Worm (Caenorhabditis elegans): ENCODE measurements around the gene F32D8.13.

ce11 chrV:10860526-10861037, 35.8 kb downstream of the F32D8.13 start:
- no peak for TF ChIP-seq dao-5 (tag; optimal IDR thresholded peaks at IDR 0.05)
- no peak for TF ChIP-seq him-1 (tag; optimal IDR thresholded peaks at IDR 0.05)
- TF ChIP-seq W03F9.2 (tag; optimal IDR thresholded peaks at IDR 0.05), result no peak
